Fruit fly (Drosophila melanogaster): ENCODE data around the gene CG8671.
A peak's percentile ranks its signal among the peaks of the same experiment; 100 is the strongest.

The CG8671 gene

dm6 chr2L:21262832-21263231, at the start of gene CG8671:
TSS of gene CG8671 (plus strand) at chr2L:21262956.
- TF ChIP-seq noc (tag; optimal IDR thresholded peaks at IDR 0.05) = no peak

dm6 chr2L:21214961-21215362, 47.8 kb upstream of the CG8671 start:
- no peak for TF ChIP-seq noc (tag; optimal IDR thresholded peaks at IDR 0.05)

dm6 chr2L:21218240-21218911, 44.4 kb upstream of the CG8671 start, which contains the start of gene CG8679:
TSS of gene CG8679 (minus strand) at chr2L:21218544.
- peak; percentile 24 for TF ChIP-seq noc (tag; optimal IDR thresholded peaks at IDR 0.05)

dm6 chr2L:21218912-21219246, 43.9 kb upstream of the CG8671 start:
- TF ChIP-seq noc (tag; optimal IDR thresholded peaks at IDR 0.05) = no peak

- peak; percentile 56 for TF ChIP-seq noc (tag; optimal IDR thresholded peaks at IDR 0.05)
Observed at dm6 chr2L:21219640-21220085, 43.1 kb upstream of the CG8671 start.

dm6 chr2L:21220396-21220795, 42.4 kb upstream of the CG8671 start, which contains the start of gene Atg18b:
TSS of gene Atg18b (minus strand) at chr2L:21220572.
- TF ChIP-seq noc (tag; optimal IDR thresholded peaks at IDR 0.05) = no peak

dm6 chr2L:21221114-21221578, 41.6 kb upstream of the CG8671 start, which contains the start of gene CG8677:
TSS of gene CG8677 (plus strand) at chr2L:21221312.
- TF ChIP-seq noc (tag; optimal IDR thresholded peaks at IDR 0.05) = no peak

- no peak for TF ChIP-seq noc (tag; optimal IDR thresholded peaks at IDR 0.05)
Observed at dm6 chr2L:21221778-21222177, 41.0 kb upstream of the CG8671 start.

- TF ChIP-seq noc (tag; optimal IDR thresholded peaks at IDR 0.05) = no peak
Observed at dm6 chr2L:21233430-21233829, 29.3 kb upstream of the CG8671 start.

- no peak for TF ChIP-seq noc (tag; optimal IDR thresholded peaks at IDR 0.05)
Observed at dm6 chr2L:21234388-21234984, 28.3 kb upstream of the CG8671 start.

- TF ChIP-seq noc (tag; optimal IDR thresholded peaks at IDR 0.05) = no peak
Observed at dm6 chr2L:21235463-21235862, 27.3 kb upstream of the CG8671 start.

- TF ChIP-seq noc (tag; optimal IDR thresholded peaks at IDR 0.05) = no peak
Observed at dm6 chr2L:21236633-21237032, 26.1 kb upstream of the CG8671 start, which contains the start of gene CG31626. TSS of gene CG31626 (minus strand) at chr2L:21236733.

dm6 chr2L:21237048-21237747, 25.6 kb upstream of the CG8671 start, which contains the start of gene Hr39:
TSS of gene Hr39 (plus strand) at chr2L:21237250.
- TF ChIP-seq noc (tag; optimal IDR thresholded peaks at IDR 0.05) = peak; percentile 32

- TF ChIP-seq noc (tag; optimal IDR thresholded peaks at IDR 0.05) = no peak
Observed at dm6 chr2L:21237748-21238459, 24.9 kb upstream of the CG8671 start.

- no peak for TF ChIP-seq noc (tag; optimal IDR thresholded peaks at IDR 0.05)
Observed at dm6 chr2L:21242369-21242768, 20.4 kb upstream of the CG8671 start.

dm6 chr2L:21243964-21244466, 18.7 kb upstream of the CG8671 start:
- TF ChIP-seq noc (tag; optimal IDR thresholded peaks at IDR 0.05) = no peak
